Worm (Caenorhabditis elegans): Measurements from ENCODE around the gene com-1.

ce11 chrIII:10894220-10894619, 1.9 kb upstream of the com-1 start, which contains the start of gene fbxb-87:
- TF ChIP-seq nhr-12 (tag; optimal IDR thresholded peaks at IDR 0.05) (no peak), rnt-1 (tag; optimal IDR thresholded peaks at IDR 0.05) (no peak), mdl-1 (tag; optimal IDR thresholded peaks at IDR 0.05) (no peak), nhr-77 (tag; optimal IDR thresholded peaks at IDR 0.05) (no peak), vab-15 (tag; optimal IDR thresholded peaks at IDR 0.05) (no peak), egl-27 (tag; optimal IDR thresholded peaks at IDR 0.05) (no peak), aly-2 (tag; optimal IDR thresholded peaks at IDR 0.05) (no peak), lsy-2 (tag; optimal IDR thresholded peaks at IDR 0.05) (no peak), irx-1 (tag; optimal IDR thresholded peaks at IDR 0.05) (no peak), lin-13 (GFP tag; optimal IDR thresholded peaks at IDR 0.05) (no peak), ztf-11 (tag; optimal IDR thresholded peaks at IDR 0.05) (no peak), nhr-20 (tag; optimal IDR thresholded peaks at IDR 0.05) (no peak), ceh-88 (GFP tag; IDR thresholded peaks at IDR 0.05) (no peak)
